Fruit fly (Drosophila melanogaster) whole organism, embryonic: ENCODE data around the gene CG32075.

Experiments
- Awh ChIP-seq: fragments of 200-800 bp; sonication (Bioruptor generic); IDR thresholded peaks from 2 replicates; pipeline ENCODE4, ENCODE4 v1.3.6; 2022; ENCODE audit warnings: missing biosample characterization, missing genetic modification characterization
- Bteb2 ChIP-seq: fragments of 200-800 bp; sonication (Bioruptor generic); optimal IDR thresholded peaks from 2 replicates; lab custom pipeline; 2016; ENCODE audit warnings: missing biosample characterization, missing genetic modification characterization
- CG10431 ChIP-seq: fragments of 200-800 bp; sonication (Bioruptor generic); optimal IDR thresholded peaks from 3 replicates; lab custom pipeline; 2018; ENCODE audit warnings: missing biosample characterization, mild to moderate bottlenecking, missing genetic modification characterization
- CG12391 ChIP-seq: fragments of 200-800 bp; sonication (Bioruptor generic); optimal IDR thresholded peaks from 3 replicates; lab custom pipeline; 2018; ENCODE audit warnings: missing biosample characterization, mild to moderate bottlenecking, missing genetic modification characterization, moderate library complexity
- CG15073 ChIP-seq: fragments of 200-800 bp; sonication (Bioruptor generic); optimal IDR thresholded peaks from 2 replicates; lab custom pipeline; 2016; ENCODE audit warnings: missing biosample characterization, missing genetic modification characterization
- CG16815 ChIP-seq: fragments of 200-800 bp; sonication (Bioruptor generic); optimal IDR thresholded peaks from 3 replicates; lab custom pipeline; 2017; ENCODE audit warnings: missing biosample characterization, mild to moderate bottlenecking, missing genetic modification characterization
- CG17912 ChIP-seq: fragments of 200-800 bp; sonication (Bioruptor generic); optimal IDR thresholded peaks from 2 replicates; lab custom pipeline; 2018; ENCODE audit warnings: missing biosample characterization, mild to moderate bottlenecking, missing genetic modification characterization
- CG2678 ChIP-seq: fragments of 200-800 bp; sonication (Bioruptor generic); optimal IDR thresholded peaks from 3 replicates; lab custom pipeline; 2019; ENCODE audit warnings: missing biosample characterization, mild to moderate bottlenecking, missing genetic modification characterization, moderate library complexity
- CG32532 ChIP-seq: fragments of 200-800 bp; sonication (Bioruptor generic); IDR thresholded peaks from 2 replicates; pipeline ENCODE4 v1.3.6; 2022; ENCODE audit warnings: missing biosample characterization, missing genetic modification characterization
- CG5953 ChIP-seq: fragments of 200-800 bp; sonication (Bioruptor generic); IDR thresholded peaks from 2 replicates; pipeline ENCODE4 v1.3.6; 2022; ENCODE audit warnings: missing biosample characterization, missing genetic modification characterization
- CG6654 ChIP-seq: fragments of 200-800 bp; sonication (Bioruptor generic); optimal IDR thresholded peaks from 2 replicates; lab custom pipeline; 2017; ENCODE audit warnings: missing biosample characterization, mild to moderate bottlenecking, missing genetic modification characterization
- CG7839 ChIP-seq: fragments of 200-800 bp; sonication (Bioruptor generic); optimal IDR thresholded peaks from 3 replicates; lab custom pipeline; 2018; ENCODE audit warnings: missing biosample characterization, mild to moderate bottlenecking, missing genetic modification characterization, moderate library complexity
- CG8478 ChIP-seq: fragments of >200 bp; optimal IDR thresholded peaks from 2 replicates; lab custom pipeline; 2018
- CG8944 ChIP-seq: fragments of 200-800 bp; sonication (Bioruptor generic); optimal IDR thresholded peaks from 3 replicates; lab custom pipeline; 2016; ENCODE audit warnings: missing biosample characterization, missing genetic modification characterization
- CG9797 ChIP-seq: fragments of 200-800 bp; sonication (Bioruptor generic); optimal IDR thresholded peaks from 3 replicates; lab custom pipeline; 2018; ENCODE audit warnings: missing biosample characterization, mild to moderate bottlenecking, missing genetic modification characterization
- E2f1 ChIP-seq: fragments of 200-800 bp; sonication (Bioruptor generic); IDR thresholded peaks from 2 replicates; pipeline ENCODE4 v1.3.6; 2022; ENCODE audit warnings: missing biosample characterization, missing genetic modification characterization
- Eip74EF ChIP-seq, 2 experiments: fragments of 200-800 bp in 1 of 2; fragments of >200 bp in 1 of 2; sonication (Bioruptor generic) in 1 of 2; optimal IDR thresholded peaks; 2 replicates each; lab custom pipeline; 2017 to 2019; ENCODE audit warnings: missing biosample characterization in 2 of 2, missing genetic modification characterization in 2 of 2, mild to moderate bottlenecking in 1 of 2, moderate library complexity in 1 of 2
- Ets97D ChIP-seq: fragments of 200-800 bp; sonication (Bioruptor generic); optimal IDR thresholded peaks from 3 replicates; lab custom pipeline; 2016; ENCODE audit warnings: missing biosample characterization, missing genetic modification characterization
- Fer3 ChIP-seq: fragments of 200-800 bp; sonication (Bioruptor generic); optimal IDR thresholded peaks from 2 replicates; lab custom pipeline; 2018; ENCODE audit warnings: missing biosample characterization, mild to moderate bottlenecking, missing genetic modification characterization, moderate library complexity
- GATAe ChIP-seq: fragments of 200-800 bp; sonication (Bioruptor generic); conservative IDR thresholded peaks from 2 replicates; pipeline ENCODE4 v1.3.6; 2022; ENCODE audit warnings: missing biosample characterization, missing genetic modification characterization
- HHEX ChIP-seq: fragments of 200-800 bp; sonication (Bioruptor generic); optimal IDR thresholded peaks from 3 replicates; lab custom pipeline; 2017; ENCODE audit warnings: missing biosample characterization, mild to moderate bottlenecking, missing genetic modification characterization, missing genetic modification reagents
- Mad ChIP-seq: fragments of 200-800 bp; sonication (Bioruptor generic); optimal IDR thresholded peaks from 2 replicates; lab custom pipeline; 2016; ENCODE audit warnings: missing biosample characterization, missing genetic modification characterization
- Meics ChIP-seq: fragments of 200-800 bp; sonication (Bioruptor generic); optimal IDR thresholded peaks from 2 replicates; lab custom pipeline; 2017; ENCODE audit warnings: missing biosample characterization, mild to moderate bottlenecking, missing genetic modification characterization
- Optix ChIP-seq: fragments of 200-800 bp; sonication (Bioruptor generic); IDR thresholded peaks from 3 replicates; pipeline ENCODE4 v1.3.6; 2022; ENCODE audit warnings: missing biosample characterization, missing genetic modification characterization
- Poxn ChIP-seq: fragments of 200-800 bp; sonication (Bioruptor generic); IDR thresholded peaks from 2 replicates; pipeline ENCODE4 v1.3.6; 2022; ENCODE audit warnings: missing biosample characterization, missing genetic modification characterization
- Sox100B ChIP-seq: fragments of 200-800 bp; sonication (Bioruptor generic); optimal IDR thresholded peaks from 3 replicates; lab custom pipeline; 2018; ENCODE audit warnings: missing biosample characterization, mild to moderate bottlenecking, missing genetic modification characterization
- Ssrp ChIP-seq: fragments of 200-800 bp; sonication (Bioruptor generic); optimal IDR thresholded peaks from 2 replicates; lab custom pipeline; 2018; ENCODE audit warnings: missing biosample characterization, mild to moderate bottlenecking, missing genetic modification characterization, moderate library complexity
- TFAM ChIP-seq: fragments of 200-800 bp; sonication (Bioruptor generic); optimal IDR thresholded peaks from 2 replicates; lab custom pipeline; 2017; ENCODE audit warnings: missing biosample characterization, missing genetic modification characterization, inconsistent platforms
- Trl ChIP-seq, 3 experiments: fragments of >200 bp in 2 of 3; fragments of 200-800 bp in 1 of 3; sonication (Bioruptor generic) in 1 of 3; optimal IDR thresholded peaks; 2 replicates in 1 of 3; 3 replicates in 2 of 3; lab custom pipeline; 2016 to 2017; ENCODE audit warnings: missing biosample characterization in 1 of 3, missing genetic modification characterization in 1 of 3
- YL-1 ChIP-seq: fragments of 200-800 bp; sonication (Bioruptor generic); optimal IDR thresholded peaks from 3 replicates; lab custom pipeline; 2017; ENCODE audit warnings: missing biosample characterization, mild to moderate bottlenecking, missing genetic modification characterization
- bcd ChIP-seq: fragments of 200-800 bp; sonication (Bioruptor generic); optimal IDR thresholded peaks from 2 replicates; lab custom pipeline; 2017; ENCODE audit warnings: missing biosample characterization, mild to moderate bottlenecking, missing genetic modification characterization
- chif ChIP-seq, 2 experiments: fragments of 200-800 bp; sonication (Bioruptor generic); optimal IDR thresholded peaks; 3 replicates each; lab custom pipeline; 2016; ENCODE audit warnings: missing biosample characterization in 2 of 2, missing genetic modification characterization in 2 of 2
- croc ChIP-seq: fragments of 200-800 bp; sonication (Bioruptor generic); conservative IDR thresholded peaks from 3 replicates; pipeline ENCODE4 v1.3.6; 2022; ENCODE audit warnings: missing biosample characterization, missing genetic modification characterization
- dan ChIP-seq: fragments of 200-800 bp; sonication (Bioruptor generic); IDR thresholded peaks from 2 replicates; pipeline ENCODE4 v1.3.6; 2022; ENCODE audit warnings: missing biosample characterization, missing genetic modification characterization
- disco-r ChIP-seq: fragments of 200-800 bp; sonication (Bioruptor generic); optimal IDR thresholded peaks from 2 replicates; lab custom pipeline; 2016; ENCODE audit warnings: missing biosample characterization, missing genetic modification characterization
- fd64A ChIP-seq: fragments of 200-800 bp; sonication (Bioruptor generic); optimal IDR thresholded peaks from 3 replicates; lab custom pipeline; 2018; ENCODE audit warnings: missing biosample characterization, mild to moderate bottlenecking, missing genetic modification characterization
- fu2 ChIP-seq: fragments of 200-800 bp; sonication (Bioruptor generic); optimal IDR thresholded peaks from 2 replicates; lab custom pipeline; 2016; ENCODE audit warnings: missing biosample characterization, missing genetic modification characterization
- knrl ChIP-seq: fragments of 200-800 bp; sonication (Bioruptor generic); IDR thresholded peaks from 3 replicates; pipeline ENCODE4 v1.3.6; 2022; ENCODE audit warnings: missing biosample characterization, missing genetic modification characterization; ENCODE audit not compliant: partially characterized antibody
- maf-S ChIP-seq: fragments of 200-800 bp; sonication (Bioruptor generic); optimal IDR thresholded peaks from 2 replicates; lab custom pipeline; 2016; ENCODE audit warnings: missing biosample characterization, missing genetic modification characterization
- mirr ChIP-seq: fragments of 200-800 bp; sonication (Bioruptor generic); optimal IDR thresholded peaks from 3 replicates; lab custom pipeline; 2018; ENCODE audit warnings: missing biosample characterization, mild to moderate bottlenecking, missing genetic modification characterization
- pzg ChIP-seq: fragments of 200-800 bp; sonication (Bioruptor generic); optimal IDR thresholded peaks from 3 replicates; lab custom pipeline; 2018; ENCODE audit warnings: missing biosample characterization, mild to moderate bottlenecking, missing genetic modification characterization, moderate library complexity
- salm ChIP-seq: fragments of 200-800 bp; sonication (Bioruptor generic); optimal IDR thresholded peaks from 2 replicates; lab custom pipeline; 2018; ENCODE audit warnings: missing biosample characterization, mild to moderate bottlenecking, missing genetic modification characterization
- sens ChIP-seq: fragments of 200-800 bp; sonication (Bioruptor generic); peaks from one replicate; lab custom pipeline; 2016; ENCODE audit warnings: missing biosample characterization, missing genetic modification characterization
- sima ChIP-seq: fragments of 200-800 bp; sonication (Bioruptor generic); optimal IDR thresholded peaks from 2 replicates; lab custom pipeline; 2016; ENCODE audit warnings: missing biosample characterization, missing genetic modification characterization
- sr ChIP-seq: fragments of 200-800 bp; sonication (Bioruptor generic); IDR thresholded peaks from 3 replicates; pipeline ENCODE4 v1.3.6; 2022; ENCODE audit warnings: missing biosample characterization, missing genetic modification characterization
- tio ChIP-seq: fragments of 200-800 bp; sonication (Bioruptor generic); optimal IDR thresholded peaks from 2 replicates; lab custom pipeline; 2017; ENCODE audit warnings: missing biosample characterization, missing genetic modification characterization, inconsistent platforms
- tna ChIP-seq: fragments of 200-800 bp; sonication (Bioruptor generic); IDR thresholded peaks from 2 replicates; pipeline ENCODE4 v1.3.6; 2022; ENCODE audit warnings: missing biosample characterization, missing genetic modification characterization; ENCODE audit not compliant: partially characterized antibody
- trem ChIP-seq: fragments of 200-800 bp; optimal IDR thresholded peaks from 3 replicates; lab custom pipeline; 2019; ENCODE audit warnings: missing biosample characterization, mild to moderate bottlenecking, missing genetic modification characterization, moderate library complexity
- vvl ChIP-seq: fragments of 200-800 bp; sonication (Bioruptor generic); IDR thresholded peaks from 2 replicates; pipeline ENCODE4 v1.3.6; 2022; ENCODE audit warnings: missing biosample characterization, missing genetic modification characterization
- zf30C ChIP-seq: fragments of 200-800 bp; sonication (Bioruptor generic); optimal IDR thresholded peaks from 3 replicates; lab custom pipeline; 2018; ENCODE audit warnings: missing biosample characterization, mild to moderate bottlenecking, missing genetic modification characterization

The CG32075 gene

DNA sequence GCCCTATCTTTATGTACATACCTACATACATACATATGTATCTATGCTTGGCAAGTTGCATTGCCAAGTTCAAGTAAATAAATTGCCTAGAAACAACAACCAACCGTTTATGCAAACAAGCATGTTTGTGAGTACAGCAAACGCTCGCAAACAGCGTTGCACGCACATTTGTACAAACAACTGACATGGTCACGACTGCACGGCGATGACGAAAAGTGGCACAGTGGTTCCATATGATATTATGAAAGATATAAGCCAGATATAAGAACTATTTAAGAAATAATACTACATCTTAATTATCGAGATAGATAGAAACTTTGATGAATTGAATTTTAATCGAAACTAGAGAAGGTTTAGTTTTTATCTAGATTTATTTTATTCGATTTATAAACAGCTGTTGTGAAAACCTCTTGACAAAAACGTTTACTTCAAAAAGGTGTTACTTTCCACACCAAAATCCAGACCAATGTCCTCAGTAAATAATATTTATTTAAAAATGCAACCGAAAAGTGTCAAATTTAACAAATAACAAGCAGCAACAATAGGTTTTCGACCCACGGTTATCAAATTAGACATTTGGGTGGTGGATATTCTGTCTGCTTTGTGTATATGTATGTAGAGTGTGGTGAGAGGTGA, 25.2 kb upstream of the CG32075 start (continued):
- TF ChIP-seq trem (peak; percentile 49), CG9797 (GFP tag; lab: Kevin White, UChicago) (peak; percentile 39), CG32532 (GFP tag; lab: Robert Waterston, UW) (peak; percentile 58; the same call in 1 of the 2 replicates), CG10431 (GFP tag; lab: Kevin White, UChicago) (peak; percentile 68), pzg (GFP tag; lab: Kevin White, UChicago) (no peak), CG16815 (GFP tag; lab: Kevin White, UChicago) (peak; percentile 86), CG17912 (GFP tag; lab: Kevin White, UChicago) (no peak), CG8944 (GFP tag; lab: Kevin White, UChicago) (peak; percentile 72), knrl (peak; percentile 44; the same call in 1 of the 3 replicates), tna (GFP tag; lab: Robert Waterston, UW) (no peak), E2f1 (GFP tag; lab: Robert Waterston, UW) (peak; percentile 84), HHEX (peak; percentile 87), Trl (optimal IDR thresholded peaks at IDR 0.05; lab: Kevin White, UChicago) (no peak), Trl (GFP tag; optimal IDR thresholded peaks at IDR 0.05; lab: Kevin White, UChicago) (peak; percentile 81), TFAM (GFP tag; lab: Kevin White, UChicago) (no peak), Eip74EF (GFP tag; optimal IDR thresholded peaks at IDR 0.05; lab: Kevin White, UChicago) (peak in 1 of 2 experiments; percentile 96), bcd (GFP tag; lab: Kevin White, UChicago) (peak; percentile 88), mirr (GFP tag; lab: Kevin White, UChicago) (peak; percentile 19), Sox100B (GFP tag; lab: Kevin White, UChicago) (peak; percentile 97), CG5953 (peak; percentile 89), CG2678 (tag; lab: Kevin White, UChicago) (peak; percentile 95), CG6654 (GFP tag; lab: Kevin White, UChicago) (peak; percentile 67), disco-r (peak; percentile 73), sr (GFP tag; lab: Robert Waterston, UW) (peak; percentile 74; the same call in 2 of the 3 replicates), fd64A (peak; percentile 45), croc (GFP tag; lab: Robert Waterston, UW) (peak; percentile 68), Bteb2 (GFP tag; lab: Kevin White, UChicago) (peak; percentile 82), tio (GFP tag; lab: Kevin White, UChicago) (peak; percentile 95), Ets97D (GFP tag; lab: Kevin White, UChicago) (peak; percentile 67), salm (tag; lab: Kevin White, UChicago) (peak; percentile 78), CG8478 (lab: Kevin White, UChicago) (no peak), Meics (GFP tag; lab: Kevin White, UChicago) (peak; percentile 81), zf30C (GFP tag; lab: Kevin White, UChicago) (no peak), CG12391 (tag; lab: Kevin White, UChicago) (peak; percentile 96), dan (GFP tag; lab: Robert Waterston, UW) (no peak; the same call in 1 of the 2 replicates), YL-1 (GFP tag; lab: Kevin White, UChicago) (peak; percentile 81), vvl (peak; percentile 79), Optix (GFP tag; lab: Robert Waterston, UW) (peak; percentile 75), fu2 (GFP tag; lab: Kevin White, UChicago) (peak; percentile 51), Fer3 (tag; lab: Kevin White, UChicago) (peak; percentile 52), Mad (GFP tag; lab: Kevin White, UChicago) (peak; percentile 77), sens (GFP tag; lab: Kevin White, UChicago) (peak; percentile 99), Awh (peak; percentile 90), Ssrp (tag; lab: Kevin White, UChicago) (peak; percentile 94), Poxn (no peak), GATAe (GFP tag; lab: Robert Waterston, UW) (no peak), sima (GFP tag; lab: Kevin White, UChicago) (no peak), CG15073 (GFP tag; lab: Kevin White, UChicago) (peak; percentile 61), maf-S (peak; percentile 41), chif (GFP tag; optimal IDR thresholded peaks at IDR 0.05; lab: Kevin White, UChicago) (peak; percentile 83), CG7839 (peak; percentile 97)
